Fruit fly (Drosophila melanogaster) S2 (cell line): ENCODE results near the gene CG7110.

Experiments
- CG8478 ChIP-seq: fragments of >200 bp; optimal IDR thresholded peaks from 2 replicates; lab custom pipeline; 2018
- CTCF ChIP-seq, 2 experiments: fragments of >200 bp; optimal IDR thresholded peaks; 2 replicates each; lab custom pipeline; 2018

dm6 chr2L:13354580-13355347, 44.0 kb upstream of the CG7110 start, which contains the start of gene CG9395:
- no peak for TF ChIP-seq CTCF (optimal IDR thresholded peaks at IDR 0.05; lab: Kevin White, UChicago)
- no peak for TF ChIP-seq CG8478 (lab: Kevin White, UChicago)
